Worm (Caenorhabditis elegans): ENCODE data around the gene cest-1.1.

Gene cest-1.1

ce11 chrV:14162959-14163548 is 3.5 kb downstream of the cest-1.1 start, which contains the start of gene srd-26:
Gene srd-26, minus strand, starts transcription at chrV:14163009.
- TF ChIP-seq pax-3 (tag; optimal IDR thresholded peaks at IDR 0.05) (no peak), aha-1 (tag; optimal IDR thresholded peaks at IDR 0.05) (no peak), fkh-4 (tag; optimal IDR thresholded peaks at IDR 0.05; ENCODE audit: borderline replicate concordance) (no peak), blmp-1 (tag; optimal IDR thresholded peaks at IDR 0.05) (no peak), lin-14 (GFP tag; optimal IDR thresholded peaks at IDR 0.05) (no peak), egl-13 (tag; optimal IDR thresholded peaks at IDR 0.05) (no peak), unc-98 (GFP tag; IDR thresholded peaks at IDR 0.05) (no peak), mef-2 (tag; optimal IDR thresholded peaks at IDR 0.05) (no peak), lin-39 (tag; optimal IDR thresholded peaks at IDR 0.05) (no peak), ceh-82 (tag; optimal IDR thresholded peaks at IDR 0.05) (no peak), C04F5.9 (tag; optimal IDR thresholded peaks at IDR 0.05) (no peak), grh-1 (GFP tag; IDR thresholded peaks at IDR 0.05) (no peak)

ce11 chrV:14160698-14161097 is 5.8 kb downstream of the cest-1.1 start, which contains the start of gene cest-1.2:
Gene cest-1.2, minus strand, starts transcription at chrV:14160862.
- TF ChIP-seq elt-2 (tag; optimal IDR thresholded peaks at IDR 0.05) (peak; percentile 61), C34B4.2 (tag; optimal IDR thresholded peaks at IDR 0.05) (no peak)

ce11 chrV:14156468-14156867 is 10.1 kb downstream of the cest-1.1 start, which contains the start of gene AH10.2:
Gene AH10.2, plus strand, starts transcription at chrV:14156768.
- no peak for TF ChIP-seq mab-9 (GFP tag; IDR thresholded peaks at IDR 0.05)
- no peak for TF ChIP-seq lin-39 (tag; optimal IDR thresholded peaks at IDR 0.05)
- no peak for TF ChIP-seq snu-23 (GFP tag; optimal IDR thresholded peaks at IDR 0.05)
- no peak for TF ChIP-seq hlh-17 (GFP tag; optimal IDR thresholded peaks at IDR 0.05; ENCODE audit: borderline replicate concordance)
- TF ChIP-seq unc-130 (tag; optimal IDR thresholded peaks at IDR 0.05): no peak
- TF ChIP-seq unc-98 (GFP tag; IDR thresholded peaks at IDR 0.05): no peak
- no peak for TF ChIP-seq snpc-4 (tag; optimal IDR thresholded peaks at IDR 0.05)
- no peak for TF ChIP-seq Y116A8C.19 (tag; optimal IDR thresholded peaks at IDR 0.05; ENCODE audit: borderline replicate concordance)
- TF ChIP-seq fkh-10 (GFP tag; optimal IDR thresholded peaks at IDR 0.05): no peak
- no peak for TF ChIP-seq aha-1 (tag; optimal IDR thresholded peaks at IDR 0.05)
- no peak for TF ChIP-seq swsn-7 (tag; optimal IDR thresholded peaks at IDR 0.05)
- TF ChIP-seq ztf-4 (tag; optimal IDR thresholded peaks at IDR 0.05): no peak
- TF ChIP-seq irx-1 (tag; optimal IDR thresholded peaks at IDR 0.05): no peak
- no peak for TF ChIP-seq mef-2 (tag; optimal IDR thresholded peaks at IDR 0.05)

- TF ChIP-seq tbx-2 (tag; optimal IDR thresholded peaks at IDR 0.05) (peak; percentile 14), dsc-1 (tag; optimal IDR thresholded peaks at IDR 0.05) (peak; percentile 72), nhr-71 (tag; optimal IDR thresholded peaks at IDR 0.05) (peak; percentile 63), unc-62 (GFP tag; optimal IDR thresholded peaks at IDR 0.05) (no peak), efl-1 (optimal IDR thresholded peaks at IDR 0.05) (peak in 1 of 2 experiments; percentile 7), efl-1 (GFP tag; optimal IDR thresholded peaks at IDR 0.05 in 1 of 2) (peak in 1 of 2 experiments; percentile 3), hpl-2 (GFP tag; optimal IDR thresholded peaks at IDR 0.05) (no peak), aly-2 (tag; optimal IDR thresholded peaks at IDR 0.05) (no peak), irx-1 (tag; optimal IDR thresholded peaks at IDR 0.05) (peak; percentile 36), nhr-237 (tag; optimal IDR thresholded peaks at IDR 0.05) (no peak), sup-37 (GFP tag; optimal IDR thresholded peaks at IDR 0.05) (no peak), rnt-1 (tag; optimal IDR thresholded peaks at IDR 0.05) (peak; percentile 23), nhr-20 (tag; optimal IDR thresholded peaks at IDR 0.05) (peak; percentile 12), unc-30 (tag; optimal IDR thresholded peaks at IDR 0.05) (no peak), fkh-4 (tag; optimal IDR thresholded peaks at IDR 0.05; ENCODE audit: borderline replicate concordance) (peak; percentile 38), mef-2 (tag; optimal IDR thresholded peaks at IDR 0.05) (no peak), snu-23 (GFP tag; optimal IDR thresholded peaks at IDR 0.05) (peak; percentile 7), lin-14 (GFP tag; optimal IDR thresholded peaks at IDR 0.05) (peak; percentile 66), vab-15 (tag; optimal IDR thresholded peaks at IDR 0.05) (no peak)
Observed at ce11 chrV:14153615-14154014, 12.9 kb downstream of the cest-1.1 start.
